Fruit fly (Drosophila melanogaster): ENCODE data around the gene CG11147.

CG11147 gene

dm6 chr2L:5706074-5706473, 35.0 kb downstream of the CG11147 start, which contains the start of gene CG7236:
Gene CG7236 (plus strand): TSS chr2L:5706374.
- TF ChIP-seq EcR (GFP tag; optimal IDR thresholded peaks at IDR 0.05) (no peak), CG12605 (GFP tag; IDR thresholded peaks at IDR 0.05) (no peak), CG34367 (tag; optimal IDR thresholded peaks at IDR 0.05) (no peak), CG17806 (tag; optimal IDR thresholded peaks at IDR 0.05) (no peak), CG8159 (tag; optimal IDR thresholded peaks at IDR 0.05) (no peak), fd96Ca (GFP tag; IDR thresholded peaks at IDR 0.05) (no peak), Ets98B (GFP tag; IDR thresholded peaks at IDR 0.05) (no peak), CG32121 (GFP tag; IDR thresholded peaks at IDR 0.05) (no peak)
